Fruit fly (Drosophila melanogaster) whole organism, embryonic: ENCODE measurements around the gene CG14357.

Experiments
- Antp ChIP-seq: fragments of 200-800 bp; sonication (Bioruptor generic); optimal IDR thresholded peaks from 3 replicates; lab custom pipeline; 2016; ENCODE audit warnings: missing biosample characterization, missing genetic modification characterization
- CG1024 ChIP-seq: fragments of 200-800 bp; sonication (Bioruptor generic); IDR thresholded peaks from 2 replicates; pipeline ENCODE4 v1.3.6; 2022; ENCODE audit warnings: missing biosample characterization, missing genetic modification characterization
- CG11560 ChIP-seq: fragments of 200-800 bp; sonication (Bioruptor generic); IDR thresholded peaks from 3 replicates; pipeline ENCODE4 v1.3.6; 2022; ENCODE audit warnings: missing biosample characterization, missing genetic modification characterization
- CG12071 ChIP-seq: fragments of 200-800 bp; sonication (Bioruptor generic); optimal IDR thresholded peaks from 3 replicates; lab custom pipeline; 2018; ENCODE audit warnings: missing biosample characterization, mild to moderate bottlenecking, missing genetic modification characterization
- CG12104 ChIP-seq: fragments of 200-800 bp; sonication (Bioruptor generic); optimal IDR thresholded peaks from 3 replicates; lab custom pipeline; 2016; ENCODE audit warnings: missing biosample characterization, missing genetic modification characterization
- CG12219 ChIP-seq: fragments of 200-800 bp; sonication (Bioruptor generic); optimal IDR thresholded peaks from 3 replicates; lab custom pipeline; 2018; ENCODE audit warnings: missing biosample characterization, mild to moderate bottlenecking, missing genetic modification characterization
- CG13894 ChIP-seq: fragments of 200-800 bp; sonication (Bioruptor generic); optimal IDR thresholded peaks from 3 replicates; lab custom pipeline; 2018; ENCODE audit warnings: missing biosample characterization, mild to moderate bottlenecking, missing genetic modification characterization, moderate library complexity
- CG16779 ChIP-seq: fragments of 200-800 bp; sonication (Bioruptor generic); IDR thresholded peaks from 2 replicates; pipeline ENCODE4 v1.3.6; 2022; ENCODE audit warnings: missing biosample characterization, missing genetic modification characterization
- CG18599 ChIP-seq: fragments of 200-800 bp; sonication (Bioruptor generic); optimal IDR thresholded peaks from 3 replicates; lab custom pipeline; 2017; ENCODE audit warnings: missing biosample characterization, missing genetic modification characterization, mild to moderate bottlenecking, moderate library complexity, missing genetic modification reagents
- CG30020 ChIP-seq: fragments of 200-800 bp; optimal IDR thresholded peaks from 2 replicates; lab custom pipeline; 2019; ENCODE audit warnings: missing biosample characterization, mild to moderate bottlenecking, missing genetic modification characterization, moderate library complexity
- CG32772 ChIP-seq: fragments of 200-800 bp; sonication (Bioruptor generic); IDR thresholded peaks from 2 replicates; pipeline ENCODE4 v1.3.6; 2022; ENCODE audit warnings: missing biosample characterization, missing genetic modification characterization
- CG3847 ChIP-seq: fragments of 200-800 bp; sonication (Bioruptor generic); IDR thresholded peaks from 2 replicates; pipeline ENCODE4 v1.3.6; 2022; ENCODE audit warnings: missing biosample characterization, missing genetic modification characterization
- CG4360 ChIP-seq: fragments of 200-800 bp; sonication (Bioruptor generic); IDR thresholded peaks from 2 replicates; pipeline ENCODE4 v1.3.6; 2022; ENCODE audit warnings: missing biosample characterization, missing genetic modification characterization
- CG4404 ChIP-seq: fragments of 200-800 bp; sonication (Bioruptor generic); IDR thresholded peaks from 2 replicates; pipeline ENCODE4 v1.3.6; 2022; ENCODE audit warnings: missing biosample characterization, missing genetic modification characterization
- CG6272 ChIP-seq: fragments of 200-800 bp; sonication (Bioruptor generic); IDR thresholded peaks from 2 replicates; pipeline ENCODE4 v1.3.6; 2022; ENCODE audit warnings: missing biosample characterization, missing genetic modification characterization
- CG7372 ChIP-seq: fragments of 200-800 bp; sonication (Bioruptor generic); IDR thresholded peaks from 2 replicates; pipeline ENCODE4 v1.3.6; 2022; ENCODE audit warnings: missing biosample characterization, missing genetic modification characterization
- CG8089 ChIP-seq: fragments of 200-800 bp; sonication (Bioruptor generic); optimal IDR thresholded peaks from 3 replicates; lab custom pipeline; 2016; ENCODE audit warnings: missing biosample characterization, missing genetic modification characterization
- CG9817 ChIP-seq: fragments of 200-800 bp; sonication (Bioruptor generic); optimal IDR thresholded peaks from 2 replicates; lab custom pipeline; 2018; ENCODE audit warnings: missing biosample characterization, mild to moderate bottlenecking, missing genetic modification characterization, moderate library complexity
- Dad ChIP-seq: fragments of 200-800 bp; sonication (Bioruptor generic); optimal IDR thresholded peaks from 3 replicates; lab custom pipeline; 2016; ENCODE audit warnings: missing biosample characterization, missing genetic modification characterization
- Deaf1 ChIP-seq: fragments of 200-800 bp; optimal IDR thresholded peaks from 3 replicates; lab custom pipeline; 2019; ENCODE audit warnings: missing biosample characterization, mild to moderate bottlenecking, missing genetic modification characterization, moderate library complexity
- Elba2 ChIP-seq: fragments of 200-800 bp; sonication (Bioruptor generic); optimal IDR thresholded peaks from 3 replicates; lab custom pipeline; 2016; ENCODE audit warnings: missing biosample characterization, missing genetic modification characterization
- Ets97D ChIP-seq: fragments of 200-800 bp; sonication (Bioruptor generic); optimal IDR thresholded peaks from 3 replicates; lab custom pipeline; 2016; ENCODE audit warnings: missing biosample characterization, missing genetic modification characterization
- HmgZ ChIP-seq: fragments of 200-800 bp; sonication (Bioruptor generic); optimal IDR thresholded peaks from 2 replicates; lab custom pipeline; 2018; ENCODE audit warnings: missing biosample characterization, mild to moderate bottlenecking, missing genetic modification characterization
- Hmr ChIP-seq: fragments of 200-800 bp; sonication (Bioruptor generic); optimal IDR thresholded peaks from 3 replicates; lab custom pipeline; 2017; ENCODE audit warnings: mild to moderate bottlenecking, missing biosample characterization, missing genetic modification reagents, missing genetic modification characterization
- Kr ChIP-seq: fragments of 200-800 bp; sonication (Bioruptor generic); optimal IDR thresholded peaks from 2 replicates; lab custom pipeline; 2017; ENCODE audit warnings: missing biosample characterization, mild to moderate bottlenecking, missing genetic modification characterization
- NC2α ChIP-seq: fragments of 200-800 bp; sonication (Bioruptor generic); optimal IDR thresholded peaks from 2 replicates; lab custom pipeline; 2016; ENCODE audit warnings: missing biosample characterization, missing genetic modification characterization
- Oaz ChIP-seq: fragments of 200-800 bp; sonication (Bioruptor generic); IDR thresholded peaks from 2 replicates; pipeline ENCODE4 v1.3.6; 2022; ENCODE audit warnings: missing biosample characterization, missing genetic modification characterization
- Poxn ChIP-seq: fragments of 200-800 bp; sonication (Bioruptor generic); IDR thresholded peaks from 2 replicates; pipeline ENCODE4 v1.3.6; 2022; ENCODE audit warnings: missing biosample characterization, missing genetic modification characterization
- Spps ChIP-seq: fragments of 200-800 bp; sonication (Bioruptor generic); optimal IDR thresholded peaks from 2 replicates; lab custom pipeline; 2018; ENCODE audit warnings: missing biosample characterization, mild to moderate bottlenecking, missing genetic modification characterization
- Sry-δ ChIP-seq: fragments of 200-800 bp; sonication (Bioruptor generic); optimal IDR thresholded peaks from 2 replicates; lab custom pipeline; 2016; ENCODE audit warnings: missing biosample characterization, missing genetic modification characterization
- Ssrp ChIP-seq: fragments of 200-800 bp; sonication (Bioruptor generic); optimal IDR thresholded peaks from 2 replicates; lab custom pipeline; 2018; ENCODE audit warnings: missing biosample characterization, mild to moderate bottlenecking, missing genetic modification characterization, moderate library complexity
- Usf ChIP-seq: fragments of 200-800 bp; sonication (Bioruptor generic); optimal IDR thresholded peaks from 2 replicates; lab custom pipeline; 2017; ENCODE audit warnings: missing genotype, missing biosample characterization, missing genetic modification characterization
- aop ChIP-seq: fragments of 200-800 bp; sonication (Bioruptor generic); IDR thresholded peaks from 2 replicates; pipeline ENCODE4 v1.3.6; 2022; ENCODE audit warnings: missing biosample characterization, missing genetic modification characterization
- chif ChIP-seq, 2 experiments: fragments of 200-800 bp; sonication (Bioruptor generic); optimal IDR thresholded peaks; 3 replicates each; lab custom pipeline; 2016; ENCODE audit warnings: missing biosample characterization in 2 of 2, missing genetic modification characterization in 2 of 2
- croc ChIP-seq: fragments of 200-800 bp; sonication (Bioruptor generic); conservative IDR thresholded peaks from 3 replicates; pipeline ENCODE4 v1.3.6; 2022; ENCODE audit warnings: missing biosample characterization, missing genetic modification characterization
- disco-r ChIP-seq: fragments of 200-800 bp; sonication (Bioruptor generic); optimal IDR thresholded peaks from 2 replicates; lab custom pipeline; 2016; ENCODE audit warnings: missing biosample characterization, missing genetic modification characterization
- en ChIP-seq: fragments of 200-800 bp; sonication (Bioruptor generic); optimal IDR thresholded peaks from 2 replicates; lab custom pipeline; 2016; ENCODE audit warnings: missing biosample characterization, missing genetic modification characterization
- esg ChIP-seq: fragments of 200-800 bp; sonication (Bioruptor generic); conservative IDR thresholded peaks from 2 replicates; pipeline ENCODE4 v1.3.6; 2022; ENCODE audit warnings: missing biosample characterization, missing genetic modification characterization
- gem ChIP-seq: fragments of 200-800 bp; sonication (Bioruptor generic); optimal IDR thresholded peaks from 2 replicates; lab custom pipeline; 2019; ENCODE audit warnings: missing biosample characterization, mild to moderate bottlenecking, missing genetic modification characterization, moderate library complexity
- insv ChIP-seq, 2 experiments: fragments of 200-800 bp; sonication (Bioruptor generic); optimal IDR thresholded peaks; 3 replicates each; lab custom pipeline; 2016 to 2018; ENCODE audit warnings: missing biosample characterization in 2 of 2, missing genetic modification characterization in 2 of 2
- mld ChIP-seq: fragments of 200-800 bp; sonication (Bioruptor generic); IDR thresholded peaks from 3 replicates; pipeline ENCODE4 v1.3.6; 2022; ENCODE audit warnings: missing biosample characterization, missing genetic modification characterization; ENCODE audit not compliant: partially characterized antibody
- nmo ChIP-seq: fragments of 200-800 bp; sonication (Bioruptor generic); optimal IDR thresholded peaks from 2 replicates; lab custom pipeline; 2018; ENCODE audit warnings: missing biosample characterization, mild to moderate bottlenecking, missing genetic modification characterization, moderate library complexity
- pb ChIP-seq: fragments of 200-800 bp; sonication (Bioruptor generic); optimal IDR thresholded peaks from 3 replicates; lab custom pipeline; 2016; ENCODE audit warnings: missing biosample characterization, missing genetic modification characterization
- pnt ChIP-seq: fragments of 200-800 bp; sonication (Bioruptor generic); optimal IDR thresholded peaks from 3 replicates; lab custom pipeline; 2016; ENCODE audit warnings: missing biosample characterization, missing genetic modification characterization
- pros ChIP-seq: fragments of 200-800 bp; sonication (Bioruptor generic); optimal IDR thresholded peaks from 3 replicates; lab custom pipeline; 2019; ENCODE audit warnings: missing biosample characterization, mild to moderate bottlenecking, missing genetic modification characterization, moderate library complexity
- pzg ChIP-seq: fragments of 200-800 bp; sonication (Bioruptor generic); optimal IDR thresholded peaks from 3 replicates; lab custom pipeline; 2018; ENCODE audit warnings: missing biosample characterization, mild to moderate bottlenecking, missing genetic modification characterization, moderate library complexity
- sc ChIP-seq, 3 experiments: fragments of >200 bp in 2 of 3; fragments of 200-800 bp in 1 of 3; sonication (Bioruptor generic) in 1 of 3; optimal IDR thresholded peaks; 2 replicates in 2 of 3; 3 replicates in 1 of 3; lab custom pipeline; 2017; ENCODE audit warnings: mild to moderate bottlenecking in 1 of 3, missing biosample characterization in 1 of 3, missing genetic modification characterization in 1 of 3, missing genetic modification reagents in 1 of 3
- tup ChIP-seq: fragments of 200-800 bp; sonication (Bioruptor generic); optimal IDR thresholded peaks from 2 replicates; lab custom pipeline; 2016; ENCODE audit warnings: missing biosample characterization, mild to moderate bottlenecking, missing genetic modification characterization, moderate library complexity
- wdn ChIP-seq: fragments of 200-800 bp; sonication (Bioruptor generic); IDR thresholded peaks from 2 replicates; pipeline ENCODE4 v1.3.6; 2022; ENCODE audit warnings: missing biosample characterization, missing genetic modification characterization
- yki ChIP-seq: fragments of >200 bp; optimal IDR thresholded peaks from 3 replicates; lab custom pipeline; 2018

Gene CG14357

dm6 chr3R:14088887-14089567 is 22.9 kb downstream of the CG14357 start, which contains the start of gene Npc2b (continued):
- TF ChIP-seq pros (GFP tag; lab: Kevin White, UChicago): no peak
- TF ChIP-seq esg (GFP tag; lab: Robert Waterston, UW): 0 out of 2 replicates have a peak, but pooled peaks have one; percentile 7
- TF ChIP-seq gem (tag; lab: Kevin White, UChicago): peak; percentile 73
- TF ChIP-seq CG6272: 0 out of 2 replicates have a peak, but pooled peaks have one; percentile 30
- no peak for TF ChIP-seq CG7372
- TF ChIP-seq CG8089: peak; percentile 23
- TF ChIP-seq CG3847: peak; percentile 49; the same call in 1 of the 2 replicates
- TF ChIP-seq CG12071 (GFP tag; lab: Kevin White, UChicago): peak; percentile 43
- TF ChIP-seq Ssrp: peak; percentile 27
- TF ChIP-seq Poxn (GFP tag; lab: Robert Waterston, UW): no peak
- 0 out of 2 replicates have a peak, but pooled peaks have one; percentile 43 for TF ChIP-seq CG1024
- TF ChIP-seq pnt: peak; percentile 34
- no peak for TF ChIP-seq mld
- TF ChIP-seq CG11560: no peak
- peak; percentile 49 for TF ChIP-seq Ets97D (GFP tag; lab: Kevin White, UChicago)
- TF ChIP-seq croc (GFP tag; lab: Robert Waterston, UW): no peak
- no peak for TF ChIP-seq CG32772 (GFP tag; lab: Robert Waterston, UW)
- no peak; the same call in 1 of the 2 replicates for TF ChIP-seq CG16779
- TF ChIP-seq Spps (tag; lab: Kevin White, UChicago): no peak
- peak; percentile 23 for TF ChIP-seq Deaf1 (tag; lab: Kevin White, UChicago)
- TF ChIP-seq disco-r (GFP tag; lab: Kevin White, UChicago): peak; percentile 52
- peak; percentile 26 for TF ChIP-seq Sry-δ
- peak; percentile 72 for TF ChIP-seq Hmr (GFP tag; lab: Kevin White, UChicago)
- TF ChIP-seq yki (lab: Kevin White, UChicago): no peak
- TF ChIP-seq CG4404 (GFP tag; lab: Robert Waterston, UW): no peak
- no peak for TF ChIP-seq wdn (GFP tag; lab: Robert Waterston, UW)
- TF ChIP-seq CG30020 (tag; lab: Kevin White, UChicago): no peak
- no peak for TF ChIP-seq tup
- TF ChIP-seq CG12104 (GFP tag; lab: Kevin White, UChicago): peak; percentile 19
- TF ChIP-seq CG13894: peak; percentile 49
- peak; percentile 33 for TF ChIP-seq Antp (GFP tag; lab: Kevin White, UChicago)
- no peak for TF ChIP-seq Usf
- TF ChIP-seq Elba2: no peak
- peak; percentile 62 for TF ChIP-seq CG9817 (tag; lab: Kevin White, UChicago)
- TF ChIP-seq CG4360: 0 out of 2 replicates have a peak, but pooled peaks have one; percentile 28
- no peak for TF ChIP-seq Kr (GFP tag; lab: Kevin White, UChicago)
- TF ChIP-seq pzg (GFP tag; lab: Kevin White, UChicago): no peak
- peak; percentile 20 for TF ChIP-seq Dad (GFP tag; lab: Kevin White, UChicago)
- TF ChIP-seq en (GFP tag; lab: Kevin White, UChicago): peak; percentile 54
- TF ChIP-seq CG18599: peak; percentile 34
- TF ChIP-seq CG12219 (GFP tag; lab: Kevin White, UChicago): no peak
- TF ChIP-seq sc (optimal IDR thresholded peaks at IDR 0.05; lab: Kevin White, UChicago): no peak
- TF ChIP-seq sc (GFP tag; optimal IDR thresholded peaks at IDR 0.05; lab: Kevin White, UChicago): peak; percentile 14
- TF ChIP-seq HmgZ (tag; lab: Kevin White, UChicago): peak; percentile 79
- TF ChIP-seq NC2α (GFP tag; lab: Kevin White, UChicago): peak; percentile 20
- no peak for TF ChIP-seq pb (GFP tag; lab: Kevin White, UChicago)
- TF ChIP-seq nmo (GFP tag; lab: Kevin White, UChicago): peak; percentile 70
- peak in 1 of 2 experiments; percentile 46 for TF ChIP-seq insv (GFP tag; optimal IDR thresholded peaks at IDR 0.05; lab: Kevin White, UChicago)
- TF ChIP-seq aop: no peak
- peak; percentile 66 to 69 for TF ChIP-seq chif (GFP tag; optimal IDR thresholded peaks at IDR 0.05; lab: Kevin White, UChicago)
- TF ChIP-seq Oaz: 0 out of 2 replicates have a peak, but pooled peaks have one; percentile 21
